Fruit fly (Drosophila melanogaster) whole organism, embryonic: ENCODE measurements around the gene msopa.

ENCODE experiments used
- Atf6 ChIP-seq: fragments of 200-800 bp; sonication (Bioruptor generic); IDR thresholded peaks from 2 replicates; pipeline ENCODE4 v1.3.6; 2022; ENCODE audit warnings: missing biosample characterization, missing genetic modification characterization
- Bdp1 ChIP-seq: fragments of 200-800 bp; sonication (Bioruptor generic); optimal IDR thresholded peaks from 3 replicates; lab custom pipeline; 2016; ENCODE audit warnings: missing biosample characterization, missing genetic modification characterization
- Bgb ChIP-seq: fragments of 200-800 bp; sonication (Bioruptor generic); IDR thresholded peaks from 2 replicates; pipeline ENCODE4 v1.3.6; 2022; ENCODE audit warnings: missing biosample characterization, missing genetic modification characterization; ENCODE audit not compliant: partially characterized antibody
- BtbVII ChIP-seq: fragments of 200-800 bp; sonication (Bioruptor generic); optimal IDR thresholded peaks from 3 replicates; lab custom pipeline; 2017; ENCODE audit warnings: missing biosample characterization, mild to moderate bottlenecking, missing genetic modification characterization
- CG10267 ChIP-seq: fragments of 200-800 bp; sonication (Bioruptor generic); optimal IDR thresholded peaks from 2 replicates; lab custom pipeline; 2018; ENCODE audit warnings: missing biosample characterization, mild to moderate bottlenecking, missing genetic modification characterization, moderate library complexity
- CG10979 ChIP-seq: fragments of 200-800 bp; sonication (Bioruptor generic); optimal IDR thresholded peaks from 2 replicates; lab custom pipeline; 2018; ENCODE audit warnings: missing biosample characterization, mild to moderate bottlenecking, missing genetic modification characterization, moderate library complexity
- CG11456 ChIP-seq: fragments of 200-800 bp; sonication (Bioruptor generic); IDR thresholded peaks from 3 replicates; pipeline ENCODE4 v1.3.6; 2022; ENCODE audit warnings: missing biosample characterization, missing genetic modification characterization
- CG12744 ChIP-seq: fragments of 200-800 bp; sonication (Bioruptor generic); optimal IDR thresholded peaks from 2 replicates; lab custom pipeline; 2016; ENCODE audit warnings: missing biosample characterization, missing genetic modification characterization
- CG16863 ChIP-seq: fragments of 200-800 bp; sonication (Bioruptor generic); optimal IDR thresholded peaks from 3 replicates; lab custom pipeline; 2016; ENCODE audit warnings: missing biosample characterization, missing genetic modification characterization
- CG17568 ChIP-seq: fragments of 200-800 bp; sonication (Bioruptor generic); optimal IDR thresholded peaks from 2 replicates; lab custom pipeline; 2018; ENCODE audit warnings: missing biosample characterization, mild to moderate bottlenecking, missing genetic modification characterization, moderate library complexity
- CG18011 ChIP-seq: fragments of 200-800 bp; sonication (Bioruptor generic); optimal IDR thresholded peaks from 2 replicates; lab custom pipeline; 2017; ENCODE audit warnings: missing biosample characterization, missing genetic modification characterization, mild to moderate bottlenecking, moderate library complexity, missing genotype
- CG2129 ChIP-seq: fragments of 200-800 bp; sonication (Bioruptor generic); IDR thresholded peaks from 2 replicates; pipeline ENCODE4 v1.3.6; 2022; ENCODE audit warnings: missing biosample characterization, missing genetic modification characterization; ENCODE audit not compliant: partially characterized antibody
- CG2199 ChIP-seq: fragments of 200-800 bp; sonication (Bioruptor generic); IDR thresholded peaks from 3 replicates; pipeline ENCODE4 v1.3.6; 2022; ENCODE audit warnings: missing biosample characterization, missing genetic modification characterization
- CG33213 ChIP-seq: fragments of 200-800 bp; sonication (Bioruptor generic); optimal IDR thresholded peaks from 3 replicates; lab custom pipeline; 2016; ENCODE audit warnings: missing biosample characterization, missing genetic modification characterization
- CG33557 ChIP-seq: fragments of 200-800 bp; sonication (Bioruptor generic); optimal IDR thresholded peaks from 2 replicates; lab custom pipeline; 2019; ENCODE audit warnings: missing biosample characterization, mild to moderate bottlenecking, missing genetic modification characterization, moderate library complexity
- CG3838 ChIP-seq: fragments of 200-800 bp; sonication (Bioruptor generic); optimal IDR thresholded peaks from 3 replicates; lab custom pipeline; 2016; ENCODE audit warnings: missing biosample characterization, missing genetic modification characterization
- CG9817 ChIP-seq: fragments of 200-800 bp; sonication (Bioruptor generic); optimal IDR thresholded peaks from 2 replicates; lab custom pipeline; 2018; ENCODE audit warnings: missing biosample characterization, mild to moderate bottlenecking, missing genetic modification characterization, moderate library complexity
- CHES-1-like ChIP-seq: fragments of 200-800 bp; sonication (Bioruptor generic); optimal IDR thresholded peaks from 2 replicates; lab custom pipeline; 2016; ENCODE audit warnings: missing biosample characterization, missing genetic modification characterization
- CTCF ChIP-seq: fragments of 200-800 bp; sonication (Bioruptor generic); optimal IDR thresholded peaks from 2 replicates; lab custom pipeline; 2017; ENCODE audit warnings: missing biosample characterization, mild to moderate bottlenecking, missing genetic modification characterization, moderate library complexity
- Ets97D ChIP-seq: fragments of 200-800 bp; sonication (Bioruptor generic); optimal IDR thresholded peaks from 3 replicates; lab custom pipeline; 2016; ENCODE audit warnings: missing biosample characterization, missing genetic modification characterization
- Med ChIP-seq: fragments of 200-800 bp; sonication (Bioruptor generic); peaks from one replicate; lab custom pipeline; 2016; ENCODE audit warnings: missing biosample characterization, missing genetic modification characterization, mild to moderate bottlenecking, inconsistent platforms, moderate library complexity
- NC2β ChIP-seq: fragments of 200-800 bp; sonication (Bioruptor generic); optimal IDR thresholded peaks from 2 replicates; lab custom pipeline; 2016; ENCODE audit warnings: missing biosample characterization, missing genetic modification characterization
- Nf-YA ChIP-seq: fragments of 200-800 bp; sonication (Bioruptor generic); IDR thresholded peaks from 2 replicates; pipeline ENCODE4 v1.3.6; 2022; ENCODE audit warnings: missing biosample characterization, missing genetic modification characterization
- Optix ChIP-seq: fragments of 200-800 bp; sonication (Bioruptor generic); IDR thresholded peaks from 3 replicates; pipeline ENCODE4 v1.3.6; 2022; ENCODE audit warnings: missing biosample characterization, missing genetic modification characterization
- Side ChIP-seq: fragments of 200-800 bp; sonication (Bioruptor generic); optimal IDR thresholded peaks from 2 replicates; lab custom pipeline; 2016; ENCODE audit warnings: missing biosample characterization, missing genetic modification characterization
- Sry-β ChIP-seq: fragments of 200-800 bp; sonication (Bioruptor generic); optimal IDR thresholded peaks from 2 replicates; lab custom pipeline; 2018; ENCODE audit warnings: missing biosample characterization, mild to moderate bottlenecking, missing genetic modification characterization, moderate library complexity
- YL-1 ChIP-seq: fragments of 200-800 bp; sonication (Bioruptor generic); optimal IDR thresholded peaks from 3 replicates; lab custom pipeline; 2017; ENCODE audit warnings: missing biosample characterization, mild to moderate bottlenecking, missing genetic modification characterization
- ase ChIP-seq: fragments of 200-800 bp; sonication (Bioruptor generic); IDR thresholded peaks from 3 replicates; pipeline ENCODE4 v1.3.6; 2022; ENCODE audit warnings: missing biosample characterization, missing genetic modification characterization
- bab2 ChIP-seq: fragments of 200-800 bp; sonication (Bioruptor generic); optimal IDR thresholded peaks from 2 replicates; lab custom pipeline; 2016; ENCODE audit warnings: missing biosample characterization, missing genetic modification characterization
- dpn ChIP-seq, 2 experiments: fragments of 200-800 bp; sonication (Bioruptor generic); optimal IDR thresholded peaks; 3 replicates each; lab custom pipeline; 2016; ENCODE audit warnings: missing biosample characterization in 2 of 2, missing genetic modification characterization in 2 of 2
- fru ChIP-seq: fragments of >200 bp; optimal IDR thresholded peaks from 2 replicates; lab custom pipeline; 2017
- gcm ChIP-seq: fragments of 200-800 bp; sonication (Bioruptor generic); optimal IDR thresholded peaks from 2 replicates; lab custom pipeline; 2019; ENCODE audit warnings: missing biosample characterization, mild to moderate bottlenecking, missing genetic modification characterization, moderate library complexity
- gfzf ChIP-seq: fragments of 200-800 bp; sonication (Bioruptor generic); optimal IDR thresholded peaks from 2 replicates; lab custom pipeline; 2016; ENCODE audit warnings: missing biosample characterization, mild to moderate bottlenecking, missing genetic modification characterization, moderate library complexity
- hbn ChIP-seq: fragments of 200-800 bp; sonication (Bioruptor generic); IDR thresholded peaks from 2 replicates; pipeline ENCODE4 v1.3.6; 2022; ENCODE audit warnings: missing biosample characterization, missing genetic modification characterization; ENCODE audit not compliant: partially characterized antibody
- kay ChIP-seq: fragments of 200-800 bp; sonication (Bioruptor generic); optimal IDR thresholded peaks from 2 replicates; lab custom pipeline; 2016; ENCODE audit warnings: missing biosample characterization, missing genetic modification characterization
- ken ChIP-seq: fragments of 200-800 bp; sonication (Bioruptor generic); IDR thresholded peaks from 3 replicates; pipeline ENCODE4 v1.3.6; 2022; ENCODE audit warnings: missing biosample characterization, missing genetic modification characterization
- knrl ChIP-seq: fragments of 200-800 bp; sonication (Bioruptor generic); IDR thresholded peaks from 3 replicates; pipeline ENCODE4 v1.3.6; 2022; ENCODE audit warnings: missing biosample characterization, missing genetic modification characterization; ENCODE audit not compliant: partially characterized antibody
- lola ChIP-seq, 3 experiments: fragments of >200 bp in 2 of 3; fragments of 200-800 bp in 1 of 3; sonication (Bioruptor generic) in 1 of 3; optimal IDR thresholded peaks; 2 replicates each; lab custom pipeline; 2017 to 2019; ENCODE audit warnings: missing biosample characterization in 3 of 3, missing genetic modification characterization in 3 of 3, mild to moderate bottlenecking in 1 of 3, moderate library complexity in 1 of 3
- nerfin-2 ChIP-seq: fragments of 200-800 bp; sonication (Bioruptor generic); IDR thresholded peaks from 2 replicates; pipeline ENCODE4 v1.3.6; 2022; ENCODE audit warnings: missing biosample characterization, missing genetic modification characterization; ENCODE audit not compliant: partially characterized antibody
- pita ChIP-seq: fragments of 200-800 bp; sonication (Bioruptor generic); optimal IDR thresholded peaks from 2 replicates; lab custom pipeline; 2017; ENCODE audit warnings: missing biosample characterization, mild to moderate bottlenecking, missing genetic modification characterization
- row ChIP-seq: fragments of 200-800 bp; sonication (Bioruptor generic); IDR thresholded peaks from 3 replicates; pipeline ENCODE4 v1.3.6; 2022; ENCODE audit warnings: missing biosample characterization, missing genetic modification characterization
- schlank ChIP-seq: fragments of 200-800 bp; sonication (Bioruptor generic); optimal IDR thresholded peaks from 2 replicates; lab custom pipeline; 2018; ENCODE audit warnings: missing biosample characterization, mild to moderate bottlenecking, missing genetic modification characterization
- sisA ChIP-seq: fragments of 200-800 bp; sonication (Bioruptor generic); IDR thresholded peaks from 2 replicates; pipeline ENCODE4 v1.3.6; 2022; ENCODE audit warnings: missing biosample characterization, missing genetic modification characterization
- sob ChIP-seq: fragments of 200-800 bp; sonication (Bioruptor generic); IDR thresholded peaks from 2 replicates; pipeline ENCODE4 v1.3.6; 2022; ENCODE audit warnings: missing biosample characterization, missing genetic modification characterization
- stwl ChIP-seq: fragments of 200-800 bp; sonication (Bioruptor generic); optimal IDR thresholded peaks from 3 replicates; lab custom pipeline; 2018; ENCODE audit warnings: missing biosample characterization, mild to moderate bottlenecking, missing genetic modification characterization, moderate library complexity
- tin ChIP-seq: fragments of 200-800 bp; sonication (Bioruptor generic); optimal IDR thresholded peaks from 3 replicates; lab custom pipeline; 2016; ENCODE audit warnings: missing biosample characterization, missing genetic modification characterization
- toy ChIP-seq: fragments of 200-800 bp; sonication (Bioruptor generic); IDR thresholded peaks from 2 replicates; pipeline ENCODE4 v1.3.6; 2022; ENCODE audit warnings: missing biosample characterization, missing genetic modification characterization
- trem ChIP-seq: fragments of 200-800 bp; optimal IDR thresholded peaks from 3 replicates; lab custom pipeline; 2019; ENCODE audit warnings: missing biosample characterization, mild to moderate bottlenecking, missing genetic modification characterization, moderate library complexity
- unc-4 ChIP-seq: fragments of 200-800 bp; sonication (Bioruptor generic); IDR thresholded peaks from 2 replicates; pipeline ENCODE4 v1.3.6; 2022; ENCODE audit warnings: missing biosample characterization, missing genetic modification characterization; ENCODE audit not compliant: partially characterized antibody
- vnd ChIP-seq: fragments of 200-800 bp; sonication (Bioruptor generic); IDR thresholded peaks from 3 replicates; pipeline ENCODE4 v1.3.6; 2022; ENCODE audit warnings: missing biosample characterization, missing genetic modification characterization; ENCODE audit not compliant: partially characterized antibody
- zen ChIP-seq: fragments of 200-800 bp; sonication (Bioruptor generic); optimal IDR thresholded peaks from 3 replicates; lab custom pipeline; 2018; ENCODE audit warnings: missing biosample characterization, mild to moderate bottlenecking, missing genetic modification characterization, moderate library complexity

The msopa gene

DNA sequence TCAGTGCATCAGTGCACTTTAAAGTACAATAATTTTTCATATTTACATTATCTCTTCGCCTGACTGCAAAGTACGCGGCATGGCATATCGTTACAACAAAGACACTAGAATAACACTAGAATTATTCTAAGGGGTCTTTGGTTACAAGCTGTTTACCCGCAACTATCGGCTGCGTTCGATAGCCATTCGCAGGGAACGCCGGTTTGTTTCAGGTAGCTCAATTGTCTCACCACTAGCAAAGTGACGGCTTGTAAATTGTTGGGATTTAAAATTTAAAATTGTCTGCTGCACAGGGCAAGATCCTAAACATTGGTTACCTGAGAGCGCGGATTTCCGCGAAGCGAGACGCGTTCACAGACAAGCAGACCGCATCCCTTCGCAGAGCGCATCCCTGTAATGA is 16.8 kb upstream of the msopa start, which contains the start of gene CG14561 (continued):
- peak; percentile 90 for TF ChIP-seq vnd (GFP tag; lab: Robert Waterston, UW)
- peak; percentile 70 for TF ChIP-seq CG10267 (tag; lab: Kevin White, UChicago)
- peak; percentile 64 for TF ChIP-seq CG33213 (GFP tag; lab: Kevin White, UChicago)
- peak; percentile 79 for TF ChIP-seq Ets97D
- TF ChIP-seq CG9817 (tag; lab: Kevin White, UChicago): peak; percentile 4
- peak; percentile 40 for TF ChIP-seq gfzf
- no peak for TF ChIP-seq NC2β (GFP tag; lab: Kevin White, UChicago)
- TF ChIP-seq CG2199 (GFP tag; lab: Robert Waterston, UW): peak; percentile 100
- TF ChIP-seq CG11456: peak; percentile 20; the same call in 2 of the 3 replicates
- no peak for TF ChIP-seq fru (lab: Kevin White, UChicago)
- TF ChIP-seq toy (GFP tag; lab: Robert Waterston, UW): no peak
- TF ChIP-seq tin: peak; percentile 34
- TF ChIP-seq trem (tag; lab: Kevin White, UChicago): peak; percentile 71
- TF ChIP-seq CHES-1-like (GFP tag; lab: Kevin White, UChicago): peak; percentile 4
- no peak for TF ChIP-seq CG16863 (GFP tag; lab: Kevin White, UChicago)
- peak; percentile 90 for TF ChIP-seq unc-4 (GFP tag; lab: Robert Waterston, UW)
- no peak for TF ChIP-seq kay
- TF ChIP-seq BtbVII (GFP tag; lab: Kevin White, UChicago): no peak
- no peak for TF ChIP-seq Atf6 (GFP tag; lab: Robert Waterston, UW)
- no peak for TF ChIP-seq CG17568 (GFP tag; lab: Kevin White, UChicago)
- TF ChIP-seq sob: 0 out of 2 replicates have a peak, but pooled peaks have one; percentile 12
- TF ChIP-seq Bgb (GFP tag; lab: Robert Waterston, UW): peak; percentile 97
- TF ChIP-seq ase: no peak
- no peak for TF ChIP-seq schlank
- TF ChIP-seq CTCF: peak; percentile 48
- TF ChIP-seq CG2129 (GFP tag; lab: Robert Waterston, UW): peak; percentile 80
- peak; percentile 80 for TF ChIP-seq row (GFP tag; lab: Robert Waterston, UW)
- no peak for TF ChIP-seq Optix (GFP tag; lab: Robert Waterston, UW)
- TF ChIP-seq CG33557 (GFP tag; lab: Kevin White, UChicago): peak; percentile 1
- TF ChIP-seq Side: peak; percentile 15
- peak; percentile 22; the same call in 1 of the 2 replicates for TF ChIP-seq sisA
- TF ChIP-seq CG3838 (GFP tag; lab: Kevin White, UChicago): peak; percentile 10
- no peak for TF ChIP-seq CG12744 (GFP tag; lab: Kevin White, UChicago)
- no peak for TF ChIP-seq Nf-YA (GFP tag; lab: Robert Waterston, UW)
- peak; percentile 61 for TF ChIP-seq Sry-β (GFP tag; lab: Kevin White, UChicago)
- TF ChIP-seq gcm (GFP tag; lab: Kevin White, UChicago): peak; percentile 37
- peak; percentile 22 for TF ChIP-seq bab2
- no peak for TF ChIP-seq pita (GFP tag; lab: Kevin White, UChicago)
- TF ChIP-seq knrl (GFP tag; lab: Robert Waterston, UW): peak; percentile 94
- TF ChIP-seq nerfin-2 (GFP tag; lab: Robert Waterston, UW): peak; percentile 88
- TF ChIP-seq YL-1 (GFP tag; lab: Kevin White, UChicago): peak; percentile 28
- TF ChIP-seq stwl (tag; lab: Kevin White, UChicago): peak; percentile 93
- peak in 1 of 2 experiments; percentile 24 for TF ChIP-seq dpn (GFP tag; optimal IDR thresholded peaks at IDR 0.05; lab: Kevin White, UChicago)
- no peak for TF ChIP-seq CG18011 (GFP tag; lab: Kevin White, UChicago)
- TF ChIP-seq lola (GFP tag; optimal IDR thresholded peaks at IDR 0.05; lab: Kevin White, UChicago): peak in 1 of 3 experiments; percentile 10
- no peak for TF ChIP-seq CG10979 (tag; lab: Kevin White, UChicago)
- peak; percentile 46 for TF ChIP-seq zen (tag; lab: Kevin White, UChicago)
- peak; percentile 86 for TF ChIP-seq Med (GFP tag; lab: Kevin White, UChicago)
- no peak; the same call in 2 of the 3 replicates for TF ChIP-seq ken (GFP tag; lab: Robert Waterston, UW)
- TF ChIP-seq Bdp1 (GFP tag; lab: Kevin White, UChicago): no peak
- peak; percentile 89 for TF ChIP-seq hbn (GFP tag; lab: Robert Waterston, UW)
